Worm (Caenorhabditis elegans) whole organism, L4 larva: Measurements from ENCODE around the gene tag-151.
A peak's percentile ranks its signal among the peaks of the same experiment; 100 is the strongest.

Experiments used
- F44E2.7 ChIP-seq: fragments of 200-800 bp; sonication (Bioruptor generic); IDR thresholded peaks from 2 replicates; pipeline ENCODE4 v2.1.2; 2022; ENCODE audit warnings: missing genetic modification characterization, missing compliant biosample characterization
- F49E8.2 ChIP-seq: sonication (generic microtip); optimal IDR thresholded peaks from 2 replicates; lab custom pipeline; 2016; ENCODE audit warnings: missing compliant biosample characterization, mild to moderate bottlenecking, missing genetic modification characterization, borderline replicate concordance
- R02D3.7 ChIP-seq: fragments of 150-350 bp; sonication (generic microtip); optimal IDR thresholded peaks from 3 replicates; lab custom pipeline; 2014; ENCODE audit warnings: missing biosample characterization, missing genetic modification characterization
- Y5F2A.4 ChIP-seq: fragments of 200-800 bp; sonication (Bioruptor generic); optimal IDR thresholded peaks from 2 replicates; lab custom pipeline; 2018; ENCODE audit warnings: mild to moderate bottlenecking, missing genetic modification characterization, missing compliant biosample characterization
- ZK337.2 ChIP-seq: fragments of 200-800 bp; sonication (Bioruptor generic); IDR thresholded peaks from 2 replicates; pipeline ENCODE4 v1.3.6; 2022; ENCODE audit warnings: missing genetic modification reagents, missing genetic modification characterization, missing compliant biosample characterization
- aha-1 ChIP-seq: fragments of 150-350 bp; peaks from one replicate; lab custom pipeline; 2014; ENCODE audit warnings: missing biosample characterization, missing genetic modification characterization
- attf-4 ChIP-seq: sonication (generic microtip); optimal IDR thresholded peaks from 3 replicates; lab custom pipeline; 2017; ENCODE audit warnings: missing biosample characterization, missing genetic modification characterization
- ceh-20 ChIP-seq: fragments of 200-800 bp; sonication (Bioruptor generic); IDR thresholded peaks from 2 replicates; pipeline ENCODE4 v1.3.6; 2022; ENCODE audit warnings: missing genetic modification reagents, missing genetic modification characterization, missing compliant biosample characterization
- ceh-32 ChIP-seq: sonication (generic microtip); optimal IDR thresholded peaks from 2 replicates; lab custom pipeline; 2016; ENCODE audit warnings: mild to moderate bottlenecking, missing genetic modification characterization, missing compliant biosample characterization; ENCODE audit not compliant: poor library complexity
- ceh-44 ChIP-seq: fragments of 200-800 bp; sonication (Bioruptor generic); IDR thresholded peaks from 2 replicates; pipeline ENCODE4 v1.3.6; 2022; ENCODE audit warnings: missing genetic modification reagents, missing genetic modification characterization, missing compliant biosample characterization
- ces-1 ChIP-seq: fragments of 150-350 bp; sonication (generic microtip); optimal IDR thresholded peaks from 4 replicates; lab custom pipeline; 2014; ENCODE audit warnings: missing biosample characterization, missing genetic modification reagents, missing genetic modification characterization
- ctbp-1 ChIP-seq: fragments of 200-800 bp; sonication (Bioruptor generic); IDR thresholded peaks from 2 replicates; pipeline ENCODE4 v1.3.6; 2022; ENCODE audit warnings: missing genetic modification reagents, missing genetic modification characterization, missing compliant biosample characterization
- daf-12 ChIP-seq: fragments of 150-350 bp; optimal IDR thresholded peaks from 2 replicates; lab custom pipeline; 2014; ENCODE audit warnings: missing biosample characterization, missing genetic modification reagents, missing genetic modification characterization
- daf-8 ChIP-seq: fragments of 200-800 bp; sonication (Bioruptor generic); IDR thresholded peaks from 2 replicates; pipeline ENCODE4 v1.3.6; 2022; ENCODE audit warnings: missing genetic modification characterization, missing compliant biosample characterization
- dmd-6 ChIP-seq: fragments of 200-800 bp; sonication (Bioruptor generic); IDR thresholded peaks from 2 replicates; pipeline ENCODE4 v1.3.6; 2022; ENCODE audit warnings: missing genetic modification reagents, missing genetic modification characterization, missing compliant biosample characterization
- dve-1 ChIP-seq: sonication (generic microtip); optimal IDR thresholded peaks from 2 replicates; lab custom pipeline; 2017; ENCODE audit warnings: antibody characterized with exemption, mild to moderate bottlenecking, missing genetic modification characterization, missing compliant biosample characterization; ENCODE audit not compliant: insufficient read depth
- egl-27 ChIP-seq: sonication (generic microtip); optimal IDR thresholded peaks from 3 replicates; lab custom pipeline; 2017; ENCODE audit warnings: missing biosample characterization, missing genetic modification reagents, missing genetic modification characterization
- fos-1 ChIP-seq: fragments of 150-350 bp; optimal IDR thresholded peaks from 2 replicates; lab custom pipeline; 2014; ENCODE audit warnings: missing biosample characterization, missing genetic modification characterization
- gei-8 ChIP-seq: fragments of 200-800 bp; sonication (Bioruptor generic); optimal IDR thresholded peaks from 2 replicates; lab custom pipeline; 2018; ENCODE audit warnings: mild to moderate bottlenecking, missing genetic modification characterization, missing compliant biosample characterization
- hlh-11 ChIP-seq: fragments of 200-800 bp; sonication (Bioruptor generic); optimal IDR thresholded peaks from 2 replicates; lab custom pipeline; 2018; ENCODE audit warnings: mild to moderate bottlenecking, missing genetic modification characterization, missing compliant biosample characterization
- hlh-30 ChIP-seq: sonication (generic microtip); optimal IDR thresholded peaks from 2 replicates; lab custom pipeline; 2017; ENCODE audit warnings: antibody characterized with exemption, mild to moderate bottlenecking, missing genetic modification characterization, missing compliant biosample characterization; ENCODE audit not compliant: insufficient read depth
- jun-1 ChIP-seq: fragments of 150-350 bp; optimal IDR thresholded peaks from 2 replicates; lab custom pipeline; 2014; ENCODE audit warnings: missing biosample characterization, missing genetic modification reagents, missing genetic modification characterization
- lin-15B ChIP-seq: fragments of 150-350 bp; sonication (generic microtip); optimal IDR thresholded peaks from 3 replicates; lab custom pipeline; 2014; ENCODE audit warnings: missing biosample characterization, missing genetic modification characterization
- lin-39 ChIP-seq: fragments of 150-350 bp; optimal IDR thresholded peaks from 2 replicates; lab custom pipeline; 2014; ENCODE audit warnings: missing biosample characterization, missing genetic modification reagents, missing genetic modification characterization
- lsy-2 ChIP-seq, 2 experiments: fragments of 150-350 bp in 1 of 2; sonication (generic microtip) in 1 of 2; optimal IDR thresholded peaks; 2 replicates each; lab custom pipeline; 2014 to 2017; ENCODE audit warnings: missing biosample characterization in 2 of 2, missing genetic modification characterization in 2 of 2
- madf-5 ChIP-seq, 2 experiments: fragments of 200-800 bp; sonication (Bioruptor generic); IDR thresholded peaks; 2 replicates each; pipeline ENCODE4 v1.3.6; 2022; ENCODE audit warnings: missing compliant biosample characterization in 2 of 2, missing genetic modification characterization in 2 of 2
- mdl-1 ChIP-seq, 2 experiments: fragments of 150-350 bp in 1 of 2; sonication (generic microtip) in 1 of 2; optimal IDR thresholded peaks; 2 replicates each; lab custom pipeline; 2014 to 2017; ENCODE audit warnings: missing biosample characterization in 2 of 2, missing genetic modification characterization in 2 of 2
- mdt-29 ChIP-seq: fragments of 200-800 bp; sonication (Bioruptor generic); IDR thresholded peaks from 2 replicates; pipeline ENCODE4 v1.3.6; 2022; ENCODE audit warnings: missing genetic modification reagents, missing genetic modification characterization, missing compliant biosample characterization
- mep-1 ChIP-seq: fragments of 150-350 bp; sonication (generic microtip); optimal IDR thresholded peaks from 3 replicates; lab custom pipeline; 2014; ENCODE audit warnings: missing biosample characterization, missing genetic modification characterization
- mes-2 ChIP-seq: sonication (generic microtip); optimal IDR thresholded peaks from 2 replicates; lab custom pipeline; 2016; ENCODE audit warnings: missing genotype, mild to moderate bottlenecking, missing genetic modification characterization, missing compliant biosample characterization; ENCODE audit not compliant: poor library complexity, severe bottlenecking
- mxl-2 ChIP-seq: fragments of 200-800 bp; sonication (Bioruptor generic); conservative IDR thresholded peaks from 2 replicates; pipeline ENCODE4 v1.3.6; 2022; ENCODE audit warnings: missing genetic modification reagents, missing genetic modification characterization, missing compliant biosample characterization
- nhr-10 ChIP-seq: fragments of 150-350 bp; optimal IDR thresholded peaks from 2 replicates; lab custom pipeline; 2014; ENCODE audit warnings: missing biosample characterization, missing genetic modification characterization
- nhr-102 ChIP-seq: sonication (generic microtip); optimal IDR thresholded peaks from 2 replicates; lab custom pipeline; 2016; ENCODE audit warnings: mild to moderate bottlenecking, missing genetic modification characterization, moderate library complexity, missing compliant biosample characterization
- nhr-28 ChIP-seq: fragments of 150-350 bp; optimal IDR thresholded peaks from 2 replicates; lab custom pipeline; 2014; ENCODE audit warnings: missing biosample characterization, missing genetic modification characterization
- nhr-48 ChIP-seq: sonication (generic microtip); optimal IDR thresholded peaks from 2 replicates; lab custom pipeline; 2016; ENCODE audit warnings: mild to moderate bottlenecking, missing genetic modification characterization, missing compliant biosample characterization
- nhr-76 ChIP-seq: fragments of 150-350 bp; optimal IDR thresholded peaks from 2 replicates; lab custom pipeline; 2014; ENCODE audit warnings: missing biosample characterization, missing genetic modification characterization
- nhr-77 ChIP-seq: fragments of 150-350 bp; optimal IDR thresholded peaks from 2 replicates; lab custom pipeline; 2014; ENCODE audit warnings: missing biosample characterization, missing genetic modification characterization
- php-3 ChIP-seq: fragments of 200-800 bp; sonication (Bioruptor generic); IDR thresholded peaks from 2 replicates; pipeline ENCODE4 v1.3.6; 2022; ENCODE audit warnings: missing genetic modification reagents, missing genetic modification characterization, missing compliant biosample characterization
- pqm-1 ChIP-seq: sonication (generic microtip); optimal IDR thresholded peaks from 2 replicates; lab custom pipeline; 2017; ENCODE audit warnings: missing biosample characterization, missing genetic modification characterization
- saeg-2 ChIP-seq: fragments of 200-800 bp; sonication (Bioruptor generic); IDR thresholded peaks from 2 replicates; pipeline ENCODE4 v1.3.6; 2022; ENCODE audit warnings: missing genetic modification reagents, missing genetic modification characterization, missing compliant biosample characterization
- set-16 ChIP-seq: fragments of 200-800 bp; sonication (Bioruptor generic); IDR thresholded peaks from 2 replicates; pipeline ENCODE4 v1.3.6; 2022; ENCODE audit warnings: missing genetic modification reagents, missing genetic modification characterization, missing compliant biosample characterization
- snpc-1.2 ChIP-seq: fragments of 200-800 bp; sonication (Bioruptor generic); IDR thresholded peaks from 2 replicates; pipeline ENCODE4 v1.3.6; 2022; ENCODE audit warnings: missing genetic modification reagents, missing genetic modification characterization, missing compliant biosample characterization
- spr-3 ChIP-seq: fragments of 200-800 bp; sonication (Bioruptor generic); optimal IDR thresholded peaks from 2 replicates; lab custom pipeline; 2018; ENCODE audit warnings: mild to moderate bottlenecking, missing genetic modification characterization, missing compliant biosample characterization
- tra-1 ChIP-seq: fragments of 200-800 bp; sonication (Bioruptor generic); IDR thresholded peaks from 2 replicates; pipeline ENCODE4 v1.3.6; 2022; ENCODE audit warnings: missing genetic modification reagents, missing genetic modification characterization, missing compliant biosample characterization
- unc-130 ChIP-seq: sonication (generic microtip); optimal IDR thresholded peaks from 2 replicates; lab custom pipeline; 2016; ENCODE audit warnings: missing genetic modification reagents, missing genetic modification characterization, missing compliant biosample characterization
- zag-1 ChIP-seq: fragments of 150-350 bp; optimal IDR thresholded peaks from 2 replicates; lab custom pipeline; 2014; ENCODE audit warnings: missing biosample characterization, missing genetic modification characterization
- zip-11 ChIP-seq: fragments of 200-800 bp; sonication (Bioruptor generic); IDR thresholded peaks from 2 replicates; pipeline ENCODE4 v1.3.6; 2022; ENCODE audit warnings: missing genetic modification characterization, missing compliant biosample characterization

tag-151 gene

DNA sequence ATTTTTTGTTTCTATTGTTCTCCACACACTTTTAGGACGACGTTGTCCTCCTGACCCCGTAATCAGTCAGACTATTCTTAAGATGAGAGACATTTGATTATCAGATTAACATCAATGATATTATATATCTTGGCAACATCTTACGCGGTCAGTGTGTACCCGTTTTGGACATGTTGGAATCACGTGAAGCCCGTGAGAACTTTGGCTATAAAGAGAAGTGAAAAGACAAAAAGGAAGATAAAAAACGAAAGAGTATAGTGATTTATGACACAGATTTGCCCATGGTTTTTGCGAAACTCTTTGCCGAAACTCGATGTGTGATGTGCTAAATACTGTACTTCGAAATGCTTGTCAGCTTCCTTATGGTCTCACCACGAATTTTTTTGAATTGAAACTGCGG lies 35.2 kb downstream of the tag-151 start (continued):
- TF ChIP-seq ZK337.2 (GFP tag; lab: Robert Waterston, UW) (no peak), mdl-1 (tag; optimal IDR thresholded peaks at IDR 0.05; lab: Kevin White, UChicago) (peak in 1 of 2 experiments; percentile 71), set-16 (GFP tag; lab: Robert Waterston, UW) (no peak), nhr-102 (peak; percentile 10), Y5F2A.4 (GFP tag; lab: Kevin White, UChicago) (no peak), spr-3 (GFP tag; lab: Kevin White, UChicago) (no peak), nhr-28 (tag; lab: Kevin White, UChicago) (peak; percentile 77), lin-39 (tag; lab: Kevin White, UChicago) (no peak), F49E8.2 (tag; lab: Kevin White, UChicago) (no peak), ceh-32 (tag; lab: Kevin White, UChicago) (no peak), R02D3.7 (tag; lab: Kevin White, UChicago) (no peak), gei-8 (GFP tag; lab: Kevin White, UChicago) (no peak), daf-8 (GFP tag; lab: Robert Waterston, UW) (no peak), jun-1 (tag; lab: Kevin White, UChicago) (no peak), ctbp-1 (GFP tag; lab: Robert Waterston, UW) (no peak), mxl-2 (GFP tag; lab: Robert Waterston, UW) (peak; percentile 78), nhr-10 (peak; percentile 59), dve-1 (peak; percentile 34), nhr-77 (tag; lab: Kevin White, UChicago) (peak; percentile 8), ceh-44 (GFP tag; lab: Robert Waterston, UW) (no peak), mep-1 (tag; lab: Kevin White, UChicago) (peak; percentile 50), mes-2 (tag; lab: Kevin White, UChicago) (peak; percentile 32), pqm-1 (tag; lab: Kevin White, UChicago) (no peak), snpc-1.2 (GFP tag; lab: Robert Waterston, UW) (no peak), ceh-20 (peak; percentile 59; the same call in 1 of the 2 replicates), unc-130 (no peak), lin-15B (tag; lab: Kevin White, UChicago) (no peak)

DNA sequence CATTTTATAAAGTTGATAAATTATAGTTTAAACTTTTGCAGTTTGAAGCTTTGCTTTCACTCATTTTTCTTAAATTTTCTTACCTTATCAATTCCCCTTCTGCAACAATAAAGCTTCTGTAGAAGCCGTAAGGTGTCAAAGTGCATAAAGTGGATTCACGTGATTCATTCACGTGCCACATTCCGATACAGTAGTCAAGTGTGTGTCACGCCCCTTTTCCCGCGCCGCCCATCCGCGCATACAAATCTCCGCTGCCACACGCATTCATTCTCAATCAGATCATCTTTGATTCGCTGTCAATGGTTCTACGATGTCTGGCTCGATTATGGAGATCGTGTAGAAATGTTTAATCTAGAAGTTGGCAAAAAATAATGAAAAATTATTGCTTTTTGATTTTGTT lies 37.0 kb downstream of the tag-151 start:
- TF ChIP-seq attf-4 (tag; lab: Kevin White, UChicago) (no peak), mdt-29 (peak; percentile 16; the same call in 1 of the 2 replicates), hlh-30 (tag; lab: Kevin White, UChicago) (peak; percentile 69), nhr-10 (no peak), nhr-48 (tag; lab: Kevin White, UChicago) (peak; percentile 62), lsy-2 (tag; optimal IDR thresholded peaks at IDR 0.05; lab: Kevin White, UChicago) (peak in 1 of 2 experiments; percentile 51), mxl-2 (GFP tag; lab: Robert Waterston, UW) (no peak), hlh-11 (tag; lab: Kevin White, UChicago) (peak; percentile 5), daf-12 (tag; lab: Kevin White, UChicago) (no peak), mdl-1 (tag; optimal IDR thresholded peaks at IDR 0.05; lab: Kevin White, UChicago) (peak in 1 of 2 experiments; percentile 39), saeg-2 (GFP tag; lab: Robert Waterston, UW) (no peak), aha-1 (no peak)

DNA sequence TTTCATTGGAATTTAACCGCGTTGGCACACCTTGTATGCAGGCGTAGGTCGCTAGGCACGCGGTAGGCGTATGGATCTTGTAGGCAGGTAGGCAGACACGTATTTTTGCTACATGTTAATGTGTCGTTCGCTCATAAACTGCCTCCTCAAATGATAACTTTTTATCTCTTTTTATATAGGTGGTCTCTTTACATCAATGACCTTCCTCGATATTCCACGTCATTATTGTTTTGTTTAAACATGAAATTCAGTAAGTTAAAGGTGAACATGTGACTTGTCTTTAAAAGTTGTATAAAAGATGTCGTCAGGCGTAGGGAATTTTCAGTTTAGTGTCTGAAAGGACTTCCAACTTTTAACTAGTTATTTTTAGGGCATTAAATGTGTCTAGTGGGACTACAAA lies 37.6 kb downstream of the tag-151 start:
- no peak for TF ChIP-seq fos-1 (tag; lab: Kevin White, UChicago)
- no peak for TF ChIP-seq ces-1 (GFP tag; lab: Kevin White, UChicago)
- TF ChIP-seq egl-27 (tag; lab: Kevin White, UChicago), result no peak
- TF ChIP-seq hlh-30 (tag; lab: Kevin White, UChicago), result peak; percentile 26
- no peak for TF ChIP-seq zag-1 (tag; lab: Kevin White, UChicago)
- no peak for TF ChIP-seq set-16 (GFP tag; lab: Robert Waterston, UW)
- no peak for TF ChIP-seq zip-11
- no peak for TF ChIP-seq dmd-6 (GFP tag; lab: Robert Waterston, UW)
- TF ChIP-seq tra-1 (GFP tag; lab: Robert Waterston, UW), result no peak
- no peak for TF ChIP-seq F44E2.7 (GFP tag; lab: Robert Waterston, UW)
- no peak for TF ChIP-seq php-3 (GFP tag; lab: Robert Waterston, UW)
- no peak for TF ChIP-seq R02D3.7 (tag; lab: Kevin White, UChicago)
- no peak for TF ChIP-seq madf-5 (GFP tag; IDR thresholded peaks at IDR 0.05; lab: Robert Waterston, UW)
- no peak for TF ChIP-seq nhr-76
- peak in 1 of 2 experiments; percentile 2 for TF ChIP-seq lsy-2 (tag; optimal IDR thresholded peaks at IDR 0.05; lab: Kevin White, UChicago)
